Fruit fly (Drosophila melanogaster): ENCODE results near the gene nsl1.

The nsl1 gene

DNA sequence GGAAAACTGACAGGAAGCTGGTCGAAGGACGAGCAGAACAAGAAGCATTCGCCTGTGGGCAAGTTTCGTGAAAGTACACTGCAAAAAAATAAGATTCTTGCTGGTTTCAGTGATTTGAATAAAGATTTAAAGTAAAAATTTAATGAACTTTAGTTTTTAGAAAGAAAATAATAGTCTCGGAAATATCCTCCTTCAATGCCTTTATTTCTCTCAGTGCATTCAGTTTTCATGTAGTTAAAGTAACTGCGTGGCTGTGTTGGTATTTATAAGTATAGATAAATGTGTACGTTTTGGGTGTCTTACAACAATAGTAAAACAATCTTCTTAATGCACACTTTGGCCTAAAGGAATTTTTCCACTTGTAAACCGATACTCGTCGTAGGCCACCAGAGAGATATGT, 9.3 kb upstream of the nsl1 start:
- no peak for TF ChIP-seq h (optimal IDR thresholded peaks at IDR 0.05)
- TF ChIP-seq Hr51 (GFP tag; optimal IDR thresholded peaks at IDR 0.05): peak in 1 of 2 experiments; percentile 4
- TF ChIP-seq CoRest (tag; optimal IDR thresholded peaks at IDR 0.05): peak; percentile 20
- TF ChIP-seq Meics (GFP tag; optimal IDR thresholded peaks at IDR 0.05): peak; percentile 26
- no peak for TF ChIP-seq Sox100B (GFP tag; optimal IDR thresholded peaks at IDR 0.05)
- TF ChIP-seq CG18599 (GFP tag; optimal IDR thresholded peaks at IDR 0.05): peak; percentile 45
- TF ChIP-seq B-H1 (GFP tag; IDR thresholded peaks at IDR 0.05): 0 out of 3 replicates have a peak, but pooled peaks have one; percentile 24
- no peak for TF ChIP-seq lov (optimal IDR thresholded peaks at IDR 0.05)
- no peak for TF ChIP-seq lov (GFP tag; IDR thresholded peaks at IDR 0.05)
- no peak for TF ChIP-seq Hr39 (optimal IDR thresholded peaks at IDR 0.05)
- TF ChIP-seq grn (GFP tag; optimal IDR thresholded peaks at IDR 0.05): no peak
- TF ChIP-seq slbo (GFP tag; IDR thresholded peaks at IDR 0.05): peak; percentile 54
- TF ChIP-seq CG17328 (GFP tag; IDR thresholded peaks at IDR 0.05): 0 out of 2 replicates have a peak, but pooled peaks have one; percentile 21
- peak; percentile 0 for TF ChIP-seq bab2 (GFP tag; optimal IDR thresholded peaks at IDR 0.05)
- TF ChIP-seq CG2120 (GFP tag; optimal IDR thresholded peaks at IDR 0.05): peak; percentile 38
- no peak for TF ChIP-seq D19A (tag; optimal IDR thresholded peaks at IDR 0.05)
- TF ChIP-seq Oli (tag; optimal IDR thresholded peaks at IDR 0.05): peak; percentile 9
- TF ChIP-seq sens (GFP tag): peak; percentile 56
- TF ChIP-seq Rfx (GFP tag; IDR thresholded peaks at IDR 0.05): 0 out of 2 replicates have a peak, but pooled peaks have one; percentile 31
- TF ChIP-seq Hmr (GFP tag; optimal IDR thresholded peaks at IDR 0.05): peak; percentile 14
- peak; percentile 44 for TF ChIP-seq CG11504 (tag; optimal IDR thresholded peaks at IDR 0.05)
- 0 out of 2 replicates have a peak, but pooled peaks have one; percentile 9 for TF ChIP-seq lmd (GFP tag; IDR thresholded peaks at IDR 0.05)
- TF ChIP-seq wek (GFP tag; optimal IDR thresholded peaks at IDR 0.05): no peak
- TF ChIP-seq ssp (GFP tag; IDR thresholded peaks at IDR 0.05): no peak
- TF ChIP-seq bsh (GFP tag; optimal IDR thresholded peaks at IDR 0.05): no peak
- no peak for TF ChIP-seq CG12659 (GFP tag; optimal IDR thresholded peaks at IDR 0.05)
- TF ChIP-seq nau (GFP tag; optimal IDR thresholded peaks at IDR 0.05): no peak
- no peak for TF ChIP-seq prd (optimal IDR thresholded peaks at IDR 0.05)
- TF ChIP-seq prd (GFP tag; IDR thresholded peaks at IDR 0.05): 0 out of 3 replicates have a peak, but pooled peaks have one; percentile 26
- TF ChIP-seq CG16815 (GFP tag; optimal IDR thresholded peaks at IDR 0.05): no peak
- no peak for TF ChIP-seq shn (GFP tag; optimal IDR thresholded peaks at IDR 0.05)
- TF ChIP-seq CG14441 (GFP tag; IDR thresholded peaks at IDR 0.05): peak; percentile 32; the same call in 1 of the 2 replicates
- peak; percentile 18 for TF ChIP-seq lab (GFP tag; optimal IDR thresholded peaks at IDR 0.05)
- no peak for TF ChIP-seq Spps (tag; optimal IDR thresholded peaks at IDR 0.05)
- TF ChIP-seq jing (GFP tag; optimal IDR thresholded peaks at IDR 0.05): no peak
- 0 out of 2 replicates have a peak, but pooled peaks have one; percentile 16 for TF ChIP-seq CG3847 (GFP tag; IDR thresholded peaks at IDR 0.05)
- TF ChIP-seq CG14014 (GFP tag; IDR thresholded peaks at IDR 0.05): 0 out of 2 replicates have a peak, but pooled peaks have one; percentile 11
- no peak for TF ChIP-seq gfzf (GFP tag; optimal IDR thresholded peaks at IDR 0.05)
- peak; percentile 1 for TF ChIP-seq Fer3 (tag; optimal IDR thresholded peaks at IDR 0.05)
- TF ChIP-seq dysf (GFP tag; IDR thresholded peaks at IDR 0.05): 0 out of 3 replicates have a peak, but pooled peaks have one; percentile 19
- TF ChIP-seq Hsf (GFP tag; optimal IDR thresholded peaks at IDR 0.05): peak; percentile 20

DNA sequence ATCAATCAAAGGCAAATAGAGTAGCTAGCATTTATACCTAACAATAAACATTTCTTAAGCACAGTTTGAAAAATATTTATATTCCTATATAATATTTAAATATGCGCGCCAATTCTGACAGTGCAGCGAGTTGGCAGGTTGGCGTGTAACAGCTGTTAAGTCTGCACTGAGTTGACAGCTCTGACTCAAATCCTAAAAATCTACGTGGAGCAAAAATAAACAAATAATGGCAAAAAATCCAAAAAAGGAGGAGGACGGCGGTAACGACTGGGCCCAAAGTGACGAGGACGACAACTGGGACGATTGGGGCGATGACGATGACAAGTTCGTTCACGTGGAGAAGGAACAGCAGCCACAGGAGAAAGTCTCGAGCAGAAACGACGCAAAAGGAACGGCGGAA, 7.0 kb upstream of the nsl1 start, which contains the start of gene CG9590:
Gene CG9590, plus strand, starts transcription at position 166 of the 400 bp plus-strand sequence.
- peak; percentile 61 to 92 for TF ChIP-seq crp (GFP tag; optimal IDR thresholded peaks at IDR 0.05)
- TF ChIP-seq Dll (GFP tag; IDR thresholded peaks at IDR 0.05; ENCODE audit: partially characterized antibody): no peak
- 0 out of 2 replicates have a peak, but pooled peaks have one; percentile 46 for TF ChIP-seq sna (GFP tag; IDR thresholded peaks at IDR 0.05; ENCODE audit: partially characterized antibody)
- no peak for TF ChIP-seq CG5180 (GFP tag; optimal IDR thresholded peaks at IDR 0.05)
- TF ChIP-seq MBD-R2 (GFP tag; IDR thresholded peaks at IDR 0.05): peak; percentile 87
- peak; percentile 19 for TF ChIP-seq CG4617 (GFP tag; optimal IDR thresholded peaks at IDR 0.05; ENCODE audit: borderline replicate concordance)
- no peak for TF ChIP-seq slp2 (GFP tag; optimal IDR thresholded peaks at IDR 0.05)
- TF ChIP-seq pros (GFP tag; optimal IDR thresholded peaks at IDR 0.05): no peak
- TF ChIP-seq Dp (GFP tag; optimal IDR thresholded peaks at IDR 0.05): peak; percentile 89
- TF ChIP-seq pzg (GFP tag; optimal IDR thresholded peaks at IDR 0.05): peak; percentile 43
- TF ChIP-seq ham (GFP tag; IDR thresholded peaks at IDR 0.05): no peak
- peak; percentile 57 for TF ChIP-seq MESR4 (GFP tag; optimal IDR thresholded peaks at IDR 0.05)
